Worm (Caenorhabditis elegans): ENCODE measurements around the gene F47B8.8.

ce11 chrV:14319101-14319781, 12.3 kb upstream of the F47B8.8 start, which contains the start of gene F47B8.13:
- TF ChIP-seq dao-5 (tag; optimal IDR thresholded peaks at IDR 0.05), result no peak
- no peak for TF ChIP-seq W03F9.2 (tag; optimal IDR thresholded peaks at IDR 0.05)
